Fruit fly (Drosophila melanogaster): Measurements from ENCODE around the gene CG14507.

DNA sequence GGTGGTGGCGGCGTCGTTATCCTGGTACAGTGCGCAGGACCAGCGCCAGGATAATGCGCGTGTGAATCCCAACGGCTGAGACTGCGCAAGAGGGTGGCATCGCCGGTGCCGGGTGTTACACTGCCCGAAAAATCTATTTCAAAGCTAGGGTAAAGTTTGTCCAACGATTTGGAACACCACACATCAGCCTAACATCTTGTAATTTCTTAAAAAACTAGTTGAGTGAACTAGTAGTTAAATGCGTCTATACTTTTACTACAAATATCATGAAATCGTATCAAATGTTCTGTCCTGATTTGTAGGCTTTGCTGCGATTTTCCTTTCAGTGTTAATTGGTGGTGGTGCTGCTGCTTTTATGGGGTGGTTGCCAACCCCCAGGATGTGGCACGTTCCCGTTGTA lies 37.5 kb upstream of the CG14507 start:
- no peak for TF ChIP-seq Dll (optimal IDR thresholded peaks at IDR 0.05)
- no peak for TF ChIP-seq pan (optimal IDR thresholded peaks at IDR 0.05)
- TF ChIP-seq psq (optimal IDR thresholded peaks at IDR 0.05), result no peak
- TF ChIP-seq CG8478 (optimal IDR thresholded peaks at IDR 0.05), result no peak
- no peak for TF ChIP-seq usp (GFP tag; optimal IDR thresholded peaks at IDR 0.05)

Data from whole organism.